Worm (Caenorhabditis elegans) whole organism, L1 larva: ENCODE results near the gene Y50D7A.10.

Source experiments
- C04F5.9 ChIP-seq: sonication (generic microtip); optimal IDR thresholded peaks from 2 replicates; lab custom pipeline; 2016; ENCODE audit warnings: missing genetic modification characterization, missing compliant biosample characterization
- C16A3.4 ChIP-seq: fragments of 150-350 bp; optimal IDR thresholded peaks from 2 replicates; lab custom pipeline; 2014; ENCODE audit warnings: missing biosample characterization, missing genetic modification characterization
- Y116A8C.19 ChIP-seq: sonication (generic microtip); optimal IDR thresholded peaks from 2 replicates; lab custom pipeline; 2016; ENCODE audit warnings: missing compliant biosample characterization, missing genetic modification characterization, borderline replicate concordance
- aha-1 ChIP-seq: fragments of 150-350 bp; optimal IDR thresholded peaks from 2 replicates; lab custom pipeline; 2014; ENCODE audit warnings: missing biosample characterization, missing genetic modification characterization
- alr-1 ChIP-seq: fragments of 200-800 bp; sonication (Bioruptor generic); optimal IDR thresholded peaks from 2 replicates; lab custom pipeline; 2018; ENCODE audit warnings: borderline replicate concordance, mild to moderate bottlenecking, missing genetic modification characterization, missing compliant biosample characterization
- aly-2 ChIP-seq: fragments of 150-350 bp; optimal IDR thresholded peaks from 2 replicates; lab custom pipeline; 2014; ENCODE audit warnings: missing biosample characterization, missing genetic modification characterization
- ama-1 ChIP-seq: fragments of 150-350 bp; optimal IDR thresholded peaks from 2 replicates; lab custom pipeline; 2014
- ceh-63 ChIP-seq: fragments of 200-800 bp; sonication (Bioruptor generic); optimal IDR thresholded peaks from 2 replicates; lab custom pipeline; 2018; ENCODE audit warnings: mild to moderate bottlenecking, missing genetic modification characterization, missing compliant biosample characterization
- ceh-8 ChIP-seq: fragments of 200-800 bp; sonication (Bioruptor generic); optimal IDR thresholded peaks from 2 replicates; lab custom pipeline; 2018; ENCODE audit warnings: mild to moderate bottlenecking, missing genetic modification characterization, moderate library complexity, missing compliant biosample characterization
- ceh-88 ChIP-seq: fragments of 200-800 bp; sonication (Bioruptor generic); IDR thresholded peaks from 2 replicates; pipeline ENCODE4 v1.3.6; 2022; ENCODE audit warnings: missing genetic modification characterization, missing compliant biosample characterization
- ceh-90 ChIP-seq: sonication (generic microtip); optimal IDR thresholded peaks from 2 replicates; lab custom pipeline; 2016; ENCODE audit warnings: missing genetic modification characterization, missing compliant biosample characterization
- ces-1 ChIP-seq: fragments of 150-350 bp; optimal IDR thresholded peaks from 2 replicates; lab custom pipeline; 2014; ENCODE audit warnings: missing biosample characterization, missing genetic modification reagents, missing genetic modification characterization
- dpl-1 ChIP-seq, 3 experiments: fragments of 150-350 bp in 2 of 3; sonication (generic microtip) in 1 of 3; optimal IDR thresholded peaks; 2 replicates each; lab custom pipeline; 2014 to 2017; ENCODE audit warnings: missing biosample characterization in 3 of 3, missing genetic modification characterization in 3 of 3, missing genetic modification reagents in 3 of 3
- dsc-1 ChIP-seq: sonication (generic microtip); optimal IDR thresholded peaks from 2 replicates; lab custom pipeline; 2016; ENCODE audit warnings: mild to moderate bottlenecking, missing genetic modification characterization, missing compliant biosample characterization
- egl-13 ChIP-seq: sonication (generic microtip); optimal IDR thresholded peaks from 2 replicates; lab custom pipeline; 2016; ENCODE audit warnings: missing genotype, missing genetic modification reagents, missing genetic modification characterization, missing compliant biosample characterization
- egl-27 ChIP-seq, 2 experiments: fragments of 150-350 bp in 1 of 2; sonication (generic microtip); optimal IDR thresholded peaks; 3 replicates each; lab custom pipeline; 2017 to 2018; ENCODE audit warnings: missing biosample characterization in 2 of 2, missing genetic modification characterization in 2 of 2, missing genetic modification reagents in 2 of 2
- elt-2 ChIP-seq: sonication (generic microtip); optimal IDR thresholded peaks from 2 replicates; lab custom pipeline; 2016; ENCODE audit warnings: missing genetic modification characterization, mild to moderate bottlenecking, inconsistent platforms, missing compliant biosample characterization, missing genetic modification reagents
- fkh-10 ChIP-seq: sonication (generic microtip); optimal IDR thresholded peaks from 2 replicates; lab custom pipeline; 2017; ENCODE audit warnings: missing biosample characterization, missing genetic modification reagents, missing genetic modification characterization
- fos-1 ChIP-seq: fragments of 150-350 bp; optimal IDR thresholded peaks from 2 replicates; lab custom pipeline; 2014; ENCODE audit warnings: missing biosample characterization, missing genetic modification characterization
- hlh-17 ChIP-seq: fragments of 200-800 bp; sonication (Bioruptor generic); optimal IDR thresholded peaks from 2 replicates; lab custom pipeline; 2018; ENCODE audit warnings: missing genetic modification characterization, mild to moderate bottlenecking, missing compliant biosample characterization, moderate library complexity, borderline replicate concordance
- hlh-4 ChIP-seq: sonication (generic microtip); optimal IDR thresholded peaks from 2 replicates; lab custom pipeline; 2016; ENCODE audit warnings: mild to moderate bottlenecking, missing genetic modification characterization, missing compliant biosample characterization
- irx-1 ChIP-seq: sonication (generic microtip); optimal IDR thresholded peaks from 2 replicates; lab custom pipeline; 2016; ENCODE audit warnings: missing genetic modification characterization, missing compliant biosample characterization
- isw-1 ChIP-seq: fragments of 200-800 bp; sonication (Bioruptor generic); IDR thresholded peaks from 2 replicates; pipeline ENCODE4 v1.3.6; 2022; ENCODE audit warnings: missing genetic modification characterization, missing compliant biosample characterization
- lin-13 ChIP-seq: fragments of 150-350 bp; optimal IDR thresholded peaks from 2 replicates; lab custom pipeline; 2014; ENCODE audit warnings: missing biosample characterization, missing genetic modification reagents, missing genetic modification characterization
- lin-15B ChIP-seq: fragments of 150-350 bp; sonication (generic microtip); optimal IDR thresholded peaks from 3 replicates; lab custom pipeline; 2014; ENCODE audit warnings: missing biosample characterization, missing genetic modification characterization
- lin-35 ChIP-seq, 2 experiments: fragments of 150-350 bp; optimal IDR thresholded peaks; 2 replicates each; lab custom pipeline; 2014; ENCODE audit warnings: missing biosample characterization in 2 of 2, missing genetic modification characterization in 2 of 2, missing genetic modification reagents in 2 of 2
- lir-3 ChIP-seq: sonication (generic microtip); optimal IDR thresholded peaks from 2 replicates; lab custom pipeline; 2016; ENCODE audit warnings: mild to moderate bottlenecking, missing genetic modification characterization, moderate library complexity, missing compliant biosample characterization; ENCODE audit not compliant: poor library complexity
- lsy-2 ChIP-seq, 2 experiments: fragments of 150-350 bp; optimal IDR thresholded peaks; 2 replicates each; lab custom pipeline; 2014; ENCODE audit warnings: missing biosample characterization in 2 of 2, missing genetic modification characterization in 2 of 2
- mab-9 ChIP-seq: fragments of 200-800 bp; sonication (Bioruptor generic); IDR thresholded peaks from 2 replicates; pipeline ENCODE4 v1.3.6; 2022; ENCODE audit warnings: missing genetic modification reagents, missing genetic modification characterization, missing compliant biosample characterization
- mep-1 ChIP-seq: fragments of 150-350 bp; optimal IDR thresholded peaks from 2 replicates; lab custom pipeline; 2014; ENCODE audit warnings: missing biosample characterization, missing genetic modification characterization
- nhr-11 ChIP-seq: fragments of 150-350 bp; optimal IDR thresholded peaks from 2 replicates; lab custom pipeline; 2014; ENCODE audit warnings: missing biosample characterization, missing genetic modification characterization
- nhr-12 ChIP-seq: sonication (generic microtip); optimal IDR thresholded peaks from 2 replicates; lab custom pipeline; 2017; ENCODE audit warnings: missing biosample characterization, missing genetic modification characterization
- nhr-19 ChIP-seq: fragments of 200-800 bp; sonication (Bioruptor generic); conservative IDR thresholded peaks from 2 replicates; pipeline ENCODE4 v1.3.6; 2022; ENCODE audit warnings: missing genetic modification characterization, missing compliant biosample characterization
- nhr-20 ChIP-seq: sonication (generic microtip); optimal IDR thresholded peaks from 2 replicates; lab custom pipeline; 2016; ENCODE audit warnings: mild to moderate bottlenecking, missing genetic modification characterization, missing compliant biosample characterization
- nhr-71 ChIP-seq: sonication (generic microtip); optimal IDR thresholded peaks from 2 replicates; lab custom pipeline; 2016; ENCODE audit warnings: mild to moderate bottlenecking, missing genetic modification characterization, moderate library complexity, missing compliant biosample characterization
- nhr-84 ChIP-seq: sonication (generic microtip); optimal IDR thresholded peaks from 2 replicates; lab custom pipeline; 2017; ENCODE audit warnings: missing biosample characterization, missing genetic modification characterization
- nhr-90 ChIP-seq: sonication (generic microtip); optimal IDR thresholded peaks from 2 replicates; lab custom pipeline; 2016; ENCODE audit warnings: mild to moderate bottlenecking, missing genetic modification characterization, missing compliant biosample characterization; ENCODE audit not compliant: poor library complexity
- pag-3 ChIP-seq: sonication (generic microtip); optimal IDR thresholded peaks from 2 replicates; lab custom pipeline; 2017; ENCODE audit warnings: missing genetic modification characterization, mild to moderate bottlenecking, missing compliant biosample characterization, antibody characterized with exemption, borderline replicate concordance; ENCODE audit not compliant: insufficient read depth
- pqm-1 ChIP-seq: sonication (generic microtip); optimal IDR thresholded peaks from 3 replicates; lab custom pipeline; 2017; ENCODE audit warnings: missing biosample characterization, missing genetic modification characterization
- rnt-1 ChIP-seq: sonication (generic microtip); optimal IDR thresholded peaks from 2 replicates; lab custom pipeline; 2016; ENCODE audit warnings: mild to moderate bottlenecking, missing genetic modification characterization, moderate library complexity, missing compliant biosample characterization
- skn-1 ChIP-seq: fragments of 150-350 bp; optimal IDR thresholded peaks from 2 replicates; lab custom pipeline; 2014; ENCODE audit warnings: missing biosample characterization, missing genetic modification characterization
- snpc-4 ChIP-seq: fragments of 150-350 bp; optimal IDR thresholded peaks from 2 replicates; lab custom pipeline; 2014; ENCODE audit warnings: missing biosample characterization, missing genetic modification characterization
- snu-23 ChIP-seq: sonication (generic microtip); optimal IDR thresholded peaks from 2 replicates; lab custom pipeline; 2016; ENCODE audit warnings: missing genetic modification characterization, missing compliant biosample characterization
- sox-4 ChIP-seq: sonication (generic microtip); optimal IDR thresholded peaks from 2 replicates; lab custom pipeline; 2016; ENCODE audit warnings: missing genetic modification characterization, missing compliant biosample characterization
- swsn-7 ChIP-seq: sonication (generic microtip); optimal IDR thresholded peaks from 2 replicates; lab custom pipeline; 2016; ENCODE audit warnings: missing genetic modification characterization, missing compliant biosample characterization
- tbx-2 ChIP-seq: sonication (generic microtip); optimal IDR thresholded peaks from 2 replicates; lab custom pipeline; 2016; ENCODE audit warnings: missing genetic modification characterization, missing compliant biosample characterization
- tlp-1 ChIP-seq: fragments of 150-350 bp; optimal IDR thresholded peaks from 2 replicates; lab custom pipeline; 2014; ENCODE audit warnings: missing biosample characterization, missing genetic modification characterization
- unc-98 ChIP-seq: fragments of 200-800 bp; sonication (Bioruptor generic); IDR thresholded peaks from 2 replicates; pipeline ENCODE4 v1.3.6; 2022; ENCODE audit warnings: missing genetic modification characterization, missing compliant biosample characterization
- zag-1 ChIP-seq: fragments of 150-350 bp; optimal IDR thresholded peaks from 2 replicates; lab custom pipeline; 2014; ENCODE audit warnings: missing biosample characterization, missing genetic modification characterization
- zip-4 ChIP-seq: fragments of 200-800 bp; sonication (Bioruptor generic); optimal IDR thresholded peaks from 2 replicates; lab custom pipeline; 2018; ENCODE audit warnings: mild to moderate bottlenecking, missing genetic modification characterization, moderate library complexity, missing compliant biosample characterization
- ztf-4 ChIP-seq: fragments of 150-350 bp; optimal IDR thresholded peaks from 2 replicates; lab custom pipeline; 2014; ENCODE audit warnings: missing biosample characterization, missing genetic modification characterization

Y50D7A.10 gene

DNA sequence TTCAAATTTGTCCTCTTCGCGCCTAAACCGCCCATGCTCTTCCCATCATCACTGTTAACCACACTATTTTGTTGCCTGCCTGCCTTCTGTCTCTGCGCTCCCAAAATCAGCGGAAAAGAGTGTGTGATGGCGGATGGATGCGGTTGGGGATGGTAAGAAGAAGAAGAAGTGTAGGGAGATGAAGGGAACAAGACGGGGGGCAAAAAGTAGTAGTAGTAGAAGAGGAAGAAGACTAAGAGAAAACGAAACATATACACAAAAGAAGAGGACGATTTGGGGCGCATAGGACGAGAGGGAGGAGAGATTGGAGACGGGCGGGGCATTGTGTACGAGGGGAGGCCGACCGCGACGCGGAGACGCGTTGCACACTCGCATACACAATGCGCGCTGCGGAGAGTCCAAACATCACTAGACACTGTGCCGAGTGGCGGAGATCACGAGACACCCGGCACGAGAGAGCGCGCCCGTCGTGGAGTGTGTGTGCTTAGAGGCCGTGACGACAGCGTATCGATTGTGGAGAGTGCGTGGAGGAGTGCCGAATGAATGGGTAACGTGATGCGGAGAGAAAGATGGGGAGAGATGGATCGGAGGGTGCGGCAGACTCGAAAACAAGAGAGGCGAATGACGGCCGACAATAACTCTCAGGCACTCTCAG is 34.4 kb downstream of the Y50D7A.10 start:
- peak; percentile 84 for TF ChIP-seq mep-1 (tag; lab: Kevin White, UChicago)
- TF ChIP-seq nhr-12 (tag; lab: Kevin White, UChicago) = no peak
- TF ChIP-seq elt-2 (tag; lab: Kevin White, UChicago) = peak; percentile 79
- TF ChIP-seq lin-15B (tag; lab: Kevin White, UChicago) = peak; percentile 19
- no peak for TF ChIP-seq ces-1 (GFP tag; lab: Kevin White, UChicago)
- peak; percentile 91 for TF ChIP-seq fkh-10 (GFP tag; lab: Kevin White, UChicago)
- TF ChIP-seq egl-13 (tag; lab: Kevin White, UChicago) = peak; percentile 97
- TF ChIP-seq ceh-63 (GFP tag; lab: Kevin White, UChicago) = no peak
- no peak for TF ChIP-seq ceh-90 (tag; lab: Kevin White, UChicago)
- TF ChIP-seq aly-2 (tag; lab: Kevin White, UChicago) = no peak
- no peak for TF ChIP-seq tlp-1 (tag; lab: Kevin White, UChicago)
- peak; percentile 76 to 91 for TF ChIP-seq lin-35 (GFP tag; optimal IDR thresholded peaks at IDR 0.05; lab: Kevin White, UChicago)
- peak; percentile 94 for TF ChIP-seq ztf-4 (tag; lab: Kevin White, UChicago)
- peak; percentile 99 for TF ChIP-seq nhr-71 (tag; lab: Kevin White, UChicago)
- TF ChIP-seq irx-1 (tag; lab: Kevin White, UChicago) = peak; percentile 93
- peak; percentile 74 for TF ChIP-seq fos-1 (tag; lab: Kevin White, UChicago)
- TF ChIP-seq nhr-84 = no peak
- peak; percentile 74 for TF ChIP-seq nhr-11 (tag; lab: Kevin White, UChicago)
- peak in 1 of 2 experiments; percentile 51 for TF ChIP-seq egl-27 (tag; optimal IDR thresholded peaks at IDR 0.05; lab: Kevin White, UChicago)
- TF ChIP-seq rnt-1 (tag; lab: Kevin White, UChicago) = peak; percentile 70
- peak; percentile 8 for TF ChIP-seq Y116A8C.19 (tag; lab: Kevin White, UChicago)
- TF ChIP-seq ama-1 (lab: Kevin White, UChicago) = peak; percentile 92
- TF ChIP-seq snu-23 (GFP tag; lab: Kevin White, UChicago) = peak; percentile 99
- peak; percentile 71 for TF ChIP-seq lin-13 (GFP tag; lab: Kevin White, UChicago)
- peak; percentile 98 for TF ChIP-seq nhr-20 (tag; lab: Kevin White, UChicago)
- TF ChIP-seq C04F5.9 = peak; percentile 70
- peak; percentile 35 for TF ChIP-seq hlh-4 (tag; lab: Kevin White, UChicago)
- peak; percentile 76 to 84 (median 82) for TF ChIP-seq dpl-1 (GFP tag; optimal IDR thresholded peaks at IDR 0.05; lab: Kevin White, UChicago)
- TF ChIP-seq C16A3.4 (tag; lab: Kevin White, UChicago) = peak; percentile 47
- peak; percentile 84 for TF ChIP-seq isw-1 (GFP tag; lab: Robert Waterston, UW)
- TF ChIP-seq lsy-2 (tag; optimal IDR thresholded peaks at IDR 0.05; lab: Kevin White, UChicago) = peak; percentile 60 to 86
- peak; percentile 97 for TF ChIP-seq tbx-2 (tag; lab: Kevin White, UChicago)
- peak; percentile 92 for TF ChIP-seq mab-9 (GFP tag; lab: Robert Waterston, UW)
- TF ChIP-seq zag-1 = no peak
- no peak for TF ChIP-seq pqm-1
- TF ChIP-seq alr-1 (tag; lab: Kevin White, UChicago) = no peak
- peak; percentile 69 for TF ChIP-seq aha-1
- TF ChIP-seq nhr-19 (GFP tag; lab: Robert Waterston, UW) = peak; percentile 91
- TF ChIP-seq pag-3 = no peak
- peak; percentile 55 for TF ChIP-seq skn-1 (tag; lab: Kevin White, UChicago)
- TF ChIP-seq zip-4 (GFP tag; lab: Kevin White, UChicago) = peak; percentile 81
- TF ChIP-seq nhr-90 (tag; lab: Kevin White, UChicago) = peak; percentile 94
- peak; percentile 98 for TF ChIP-seq swsn-7 (tag; lab: Kevin White, UChicago)
- peak; percentile 92 for TF ChIP-seq sox-4 (tag; lab: Kevin White, UChicago)
- TF ChIP-seq dsc-1 (tag; lab: Kevin White, UChicago) = peak; percentile 94
- TF ChIP-seq ceh-88 (GFP tag; lab: Robert Waterston, UW) = peak; percentile 86
- TF ChIP-seq ceh-8 (GFP tag; lab: Kevin White, UChicago) = peak; percentile 89
- TF ChIP-seq snpc-4 = peak; percentile 56
- peak; percentile 75 for TF ChIP-seq lir-3 (tag; lab: Kevin White, UChicago)
- 0 out of 2 replicates have a peak, but pooled peaks have one; percentile 39 for TF ChIP-seq unc-98 (GFP tag; lab: Robert Waterston, UW)
- no peak for TF ChIP-seq hlh-17 (GFP tag; lab: Kevin White, UChicago)
